Worm (Caenorhabditis elegans) whole organism, L2 larva: ENCODE results near the gene aco-1.

Experiments
- Y55F3AM.14 ChIP-seq: fragments of 200-800 bp; sonication (Bioruptor generic); optimal IDR thresholded peaks from 2 replicates; lab custom pipeline; 2018; ENCODE audit warnings: mild to moderate bottlenecking, missing genetic modification characterization, missing compliant biosample characterization
- alr-1 ChIP-seq: fragments of 150-350 bp; optimal IDR thresholded peaks from 2 replicates; lab custom pipeline; 2014; ENCODE audit warnings: missing biosample characterization, missing genetic modification characterization
- aly-2 ChIP-seq: fragments of 150-350 bp; optimal IDR thresholded peaks from 2 replicates; lab custom pipeline; 2014; ENCODE audit warnings: missing biosample characterization, missing genetic modification characterization
- ama-1 ChIP-seq: fragments of 150-350 bp; optimal IDR thresholded peaks from 2 replicates; lab custom pipeline; 2018; ENCODE audit warnings: inconsistent platforms
- egl-27 ChIP-seq: sonication (generic microtip); optimal IDR thresholded peaks from 3 replicates; lab custom pipeline; 2017; ENCODE audit warnings: missing biosample characterization, missing genetic modification reagents, missing genetic modification characterization
- elt-3 ChIP-seq: sonication (generic microtip); optimal IDR thresholded peaks from 2 replicates; lab custom pipeline; 2017; ENCODE audit warnings: missing biosample characterization, missing genetic modification characterization
- mab-5 ChIP-seq: fragments of 150-350 bp; optimal IDR thresholded peaks from 2 replicates; lab custom pipeline; 2014; ENCODE audit warnings: missing biosample characterization, missing genetic modification characterization
- nhr-237 ChIP-seq: fragments of 150-350 bp; optimal IDR thresholded peaks from 2 replicates; lab custom pipeline; 2014; ENCODE audit warnings: missing biosample characterization, missing genetic modification characterization
- unc-39 ChIP-seq: fragments of 150-350 bp; optimal IDR thresholded peaks from 2 replicates; lab custom pipeline; 2014; ENCODE audit warnings: missing biosample characterization, missing genetic modification characterization

DNA sequence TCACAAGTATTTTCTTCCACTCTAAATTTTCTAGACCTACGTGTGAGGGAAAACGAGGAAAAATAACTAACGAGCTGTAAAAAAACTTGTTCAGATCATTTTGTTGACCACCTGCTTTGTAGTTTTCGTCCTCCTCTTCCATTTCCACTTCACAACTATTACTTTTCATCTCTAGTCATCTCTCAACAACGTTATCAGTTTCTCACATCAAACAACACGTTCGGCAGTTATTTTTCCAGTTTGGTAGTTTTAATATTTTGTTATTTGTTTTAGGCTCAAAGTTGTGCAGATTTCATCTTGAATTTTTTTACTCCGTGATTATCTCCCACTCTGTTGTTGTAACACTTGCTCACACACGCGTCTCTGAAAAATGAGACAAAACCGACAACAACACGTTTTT is 27.4 kb downstream of the aco-1 start:
- TF ChIP-seq mab-5 (no peak), egl-27 (tag; lab: Kevin White, UChicago) (no peak), Y55F3AM.14 (no peak), ama-1 (lab: Kevin White, UChicago) (no peak), elt-3 (no peak), unc-39 (tag; lab: Kevin White, UChicago) (no peak), nhr-237 (tag; lab: Kevin White, UChicago) (no peak), aly-2 (tag; lab: Kevin White, UChicago) (no peak), alr-1 (tag; lab: Kevin White, UChicago) (no peak)
